Worm (Caenorhabditis elegans): ENCODE data around the gene crn-5.

Gene crn-5

ce11 chrII:10544374-10544908 lies 48.1 kb upstream of the crn-5 start:
- TF ChIP-seq ama-1 (optimal IDR thresholded peaks at IDR 0.05) (peak; percentile 95), unc-62 (GFP tag; optimal IDR thresholded peaks at IDR 0.05) (no peak), ztf-4 (tag; optimal IDR thresholded peaks at IDR 0.05) (peak; percentile 26), tbx-2 (tag; optimal IDR thresholded peaks at IDR 0.05) (peak; percentile 1), fkh-10 (GFP tag; optimal IDR thresholded peaks at IDR 0.05) (no peak)

ce11 chrII:10545213-10545612 lies 47.3 kb upstream of the crn-5 start:
- no peak for TF ChIP-seq nhr-76 (tag; optimal IDR thresholded peaks at IDR 0.05)
- peak; percentile 65 for TF ChIP-seq nhr-25 (tag; optimal IDR thresholded peaks at IDR 0.05)
- TF ChIP-seq snpc-4 (tag; optimal IDR thresholded peaks at IDR 0.05), result no peak
- peak; percentile 38 for TF ChIP-seq ama-1 (optimal IDR thresholded peaks at IDR 0.05)
- peak; percentile 50 for TF ChIP-seq nhr-43 (tag; optimal IDR thresholded peaks at IDR 0.05; ENCODE audit: poor library complexity, severe bottlenecking)

ce11 chrII:10545924-10546783 lies 46.4 kb upstream of the crn-5 start:
- TF ChIP-seq jun-1 (tag; optimal IDR thresholded peaks at IDR 0.05) (no peak), nhr-28 (tag; optimal IDR thresholded peaks at IDR 0.05) (no peak), nhr-67 (tag; optimal IDR thresholded peaks at IDR 0.05) (no peak), ztf-11 (tag; optimal IDR thresholded peaks at IDR 0.05) (no peak), aly-2 (tag; optimal IDR thresholded peaks at IDR 0.05) (no peak), pqm-1 (tag; optimal IDR thresholded peaks at IDR 0.05) (no peak), R02D3.7 (tag; optimal IDR thresholded peaks at IDR 0.05) (no peak), nfya-1 (tag; optimal IDR thresholded peaks at IDR 0.05; ENCODE audit: insufficient read depth) (peak; percentile 16), skn-1 (tag; optimal IDR thresholded peaks at IDR 0.05) (no peak), fos-1 (tag; optimal IDR thresholded peaks at IDR 0.05) (no peak), fkh-2 (tag; optimal IDR thresholded peaks at IDR 0.05) (no peak), egl-5 (tag; optimal IDR thresholded peaks at IDR 0.05) (no peak), mdl-1 (tag; optimal IDR thresholded peaks at IDR 0.05) (no peak), ceh-82 (tag; optimal IDR thresholded peaks at IDR 0.05) (no peak), tbx-2 (tag; optimal IDR thresholded peaks at IDR 0.05) (no peak), fkh-10 (GFP tag; optimal IDR thresholded peaks at IDR 0.05) (no peak), pha-4 (tag; optimal IDR thresholded peaks at IDR 0.05) (peak; percentile 3), elt-3 (tag; optimal IDR thresholded peaks at IDR 0.05) (no peak), nhr-43 (tag; optimal IDR thresholded peaks at IDR 0.05; ENCODE audit: poor library complexity, severe bottlenecking) (peak; percentile 37), nhr-11 (tag; optimal IDR thresholded peaks at IDR 0.05) (no peak), eor-1 (tag; optimal IDR thresholded peaks at IDR 0.05) (peak in 1 of 2 experiments; percentile 28), nhr-237 (tag; optimal IDR thresholded peaks at IDR 0.05) (no peak), nhr-25 (tag; optimal IDR thresholded peaks at IDR 0.05) (no peak), ZK546.5 (tag; optimal IDR thresholded peaks at IDR 0.05) (no peak), lin-15B (tag; optimal IDR thresholded peaks at IDR 0.05) (no peak), egl-27 (tag; optimal IDR thresholded peaks at IDR 0.05) (no peak), zag-1 (tag; optimal IDR thresholded peaks at IDR 0.05) (no peak), mml-1 (tag; optimal IDR thresholded peaks at IDR 0.05) (no peak), elt-1 (tag; optimal IDR thresholded peaks at IDR 0.05) (no peak), unc-39 (tag; optimal IDR thresholded peaks at IDR 0.05) (no peak), ceh-16 (tag; optimal IDR thresholded peaks at IDR 0.05) (no peak), sea-2 (GFP tag; optimal IDR thresholded peaks at IDR 0.05) (no peak), nhr-77 (tag; optimal IDR thresholded peaks at IDR 0.05) (no peak), ceh-9 (tag; optimal IDR thresholded peaks at IDR 0.05) (no peak), nhr-23 (tag; optimal IDR thresholded peaks at IDR 0.05) (no peak), ama-1 (optimal IDR thresholded peaks at IDR 0.05) (peak; percentile 70), daf-12 (tag; optimal IDR thresholded peaks at IDR 0.05) (no peak), elt-2 (tag; optimal IDR thresholded peaks at IDR 0.05) (no peak)
